Worm (Caenorhabditis elegans) whole organism, L4/young adult: ENCODE results near the gene F12D9.2.

Experiments
- dao-5 ChIP-seq: sonication (generic microtip); optimal IDR thresholded peaks from 2 replicates; lab custom pipeline; 2016; ENCODE audit warnings: missing genotype, missing genetic modification characterization, moderate library complexity, missing compliant biosample characterization
- him-1 ChIP-seq: sonication (generic microtip); optimal IDR thresholded peaks from 2 replicates; lab custom pipeline; 2016; ENCODE audit warnings: missing genotype, missing genetic modification reagents, missing genetic modification characterization, missing compliant biosample characterization

DNA sequence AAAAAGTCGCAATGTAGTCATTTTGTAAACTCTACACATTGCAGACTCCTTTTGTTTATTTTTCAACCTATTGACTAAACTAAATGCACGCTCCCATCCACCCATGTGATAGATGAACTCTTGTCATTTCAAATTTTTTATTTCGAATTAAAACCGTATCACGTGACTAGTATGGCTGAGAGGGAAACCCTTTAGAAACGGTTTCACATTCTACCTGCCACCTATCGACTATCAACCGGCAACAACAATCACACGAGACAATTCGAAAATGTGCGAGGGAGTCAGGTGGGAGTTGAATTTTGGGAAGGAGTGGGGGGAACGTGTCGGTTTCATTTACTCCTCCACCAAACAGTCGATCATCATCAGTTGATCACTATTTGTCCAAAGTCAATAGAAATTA is 27.6 kb upstream of the F12D9.2 start:
- TF ChIP-seq him-1 (tag; lab: Kevin White, UChicago) = no peak
- no peak for TF ChIP-seq dao-5 (tag; lab: Kevin White, UChicago)
